Worm (Caenorhabditis elegans) whole organism, early embryonic: ENCODE data around the gene sre-38.

ENCODE experiments used
- B0310.2 ChIP-seq: sonication (generic microtip); optimal IDR thresholded peaks from 2 replicates; lab custom pipeline; 2016; ENCODE audit warnings: mild to moderate bottlenecking, missing genetic modification characterization, missing compliant biosample characterization
- F13C5.2 ChIP-seq: sonication (generic microtip); optimal IDR thresholded peaks from 2 replicates; lab custom pipeline; 2017; ENCODE audit warnings: mild to moderate bottlenecking, missing genetic modification characterization, inconsistent platforms, missing compliant biosample characterization
- aly-1 ChIP-seq: sonication (generic microtip); optimal IDR thresholded peaks from 2 replicates; lab custom pipeline; 2016; ENCODE audit warnings: missing genetic modification characterization, missing compliant biosample characterization
- ama-1 ChIP-seq: fragments of 150-350 bp; optimal IDR thresholded peaks from 2 replicates; lab custom pipeline; 2014
- ceh-13 ChIP-seq: fragments of 200-800 bp; sonication (Bioruptor generic); optimal IDR thresholded peaks from 2 replicates; lab custom pipeline; 2018; ENCODE audit warnings: mild to moderate bottlenecking, missing genetic modification characterization, missing compliant biosample characterization
- ceh-36 ChIP-seq: sonication (generic microtip); optimal IDR thresholded peaks from 2 replicates; lab custom pipeline; 2016; ENCODE audit warnings: missing genetic modification characterization, inconsistent platforms, missing compliant biosample characterization
- ets-7 ChIP-seq: sonication (generic microtip); optimal IDR thresholded peaks from 2 replicates; lab custom pipeline; 2016; ENCODE audit warnings: missing genotype, missing genetic modification characterization, missing compliant biosample characterization
- flt-1 ChIP-seq: fragments of 200-800 bp; sonication (Bioruptor generic); IDR thresholded peaks from 2 replicates; pipeline ENCODE4 v1.3.6; 2022; ENCODE audit warnings: missing genetic modification characterization, missing compliant biosample characterization
- hmbx-1 ChIP-seq: sonication (generic microtip); optimal IDR thresholded peaks from 2 replicates; lab custom pipeline; 2016; ENCODE audit warnings: mild to moderate bottlenecking, missing genetic modification characterization, missing compliant biosample characterization
- hmg-4 ChIP-seq: fragments of 200-800 bp; sonication (Bioruptor generic); optimal IDR thresholded peaks from 2 replicates; lab custom pipeline; 2018; ENCODE audit warnings: mild to moderate bottlenecking, missing genetic modification characterization, missing compliant biosample characterization
- hnd-1 ChIP-seq: sonication (generic microtip); optimal IDR thresholded peaks from 2 replicates; lab custom pipeline; 2016; ENCODE audit warnings: missing genetic modification characterization, missing compliant biosample characterization
- pes-1 ChIP-seq: fragments of 200-800 bp; sonication (Bioruptor generic); IDR thresholded peaks from 2 replicates; pipeline ENCODE4 v1.3.6; 2022; ENCODE audit warnings: missing genetic modification reagents, missing genetic modification characterization, missing compliant biosample characterization
- scrt-1 ChIP-seq: fragments of 200-800 bp; sonication (Bioruptor generic); IDR thresholded peaks from 2 replicates; pipeline ENCODE4 v1.3.6; 2022; ENCODE audit warnings: missing genetic modification characterization, missing compliant biosample characterization
- sea-1 ChIP-seq: fragments of 200-800 bp; sonication (Bioruptor generic); conservative IDR thresholded peaks from 2 replicates; pipeline ENCODE4 v1.3.6; 2022; ENCODE audit warnings: missing genetic modification characterization, missing compliant biosample characterization
- tbx-11 ChIP-seq: fragments of 200-800 bp; sonication (Bioruptor generic); IDR thresholded peaks from 2 replicates; pipeline ENCODE4 v1.3.6; 2022; ENCODE audit warnings: missing genetic modification characterization, missing compliant biosample characterization
- tbx-37 ChIP-seq: fragments of 200-800 bp; sonication (Bioruptor generic); conservative IDR thresholded peaks from 2 replicates; pipeline ENCODE4 v1.3.6; 2022; ENCODE audit warnings: missing genetic modification reagents, missing genetic modification characterization, missing compliant biosample characterization
- tra-4 ChIP-seq: sonication (generic microtip); optimal IDR thresholded peaks from 2 replicates; lab custom pipeline; 2017; ENCODE audit warnings: missing genetic modification characterization, missing compliant biosample characterization

The sre-38 gene

ce11 chrII:12494556-12495131, 37.3 kb downstream of the sre-38 start, which contains the start of gene col-85:
TSS of gene col-85 (minus strand) at chrII:12495095.
- TF ChIP-seq ceh-36 (tag; lab: Kevin White, UChicago) (peak; percentile 94), ets-7 (tag; lab: Kevin White, UChicago) (peak; percentile 93), ama-1 (lab: Kevin White, UChicago) (no peak), ceh-13 (GFP tag; lab: Kevin White, UChicago) (peak; percentile 84), flt-1 (GFP tag; lab: Robert Waterston, UW) (peak; percentile 98), tbx-37 (GFP tag; lab: Robert Waterston, UW) (peak; percentile 98), hnd-1 (tag; lab: Kevin White, UChicago) (peak; percentile 88), hmbx-1 (tag; lab: Kevin White, UChicago) (peak; percentile 79), aly-1 (tag; lab: Kevin White, UChicago) (peak; percentile 90), tbx-11 (GFP tag; lab: Robert Waterston, UW) (peak; percentile 97), pes-1 (GFP tag; lab: Robert Waterston, UW) (peak; percentile 98), scrt-1 (GFP tag; lab: Robert Waterston, UW) (peak; percentile 98), B0310.2 (tag; lab: Kevin White, UChicago) (peak; percentile 91), tra-4 (tag; lab: Kevin White, UChicago) (peak; percentile 85), F13C5.2 (tag; lab: Kevin White, UChicago) (peak; percentile 95), hmg-4 (GFP tag; lab: Kevin White, UChicago) (peak; percentile 92), sea-1 (GFP tag; lab: Robert Waterston, UW) (peak; percentile 95)

DNA sequence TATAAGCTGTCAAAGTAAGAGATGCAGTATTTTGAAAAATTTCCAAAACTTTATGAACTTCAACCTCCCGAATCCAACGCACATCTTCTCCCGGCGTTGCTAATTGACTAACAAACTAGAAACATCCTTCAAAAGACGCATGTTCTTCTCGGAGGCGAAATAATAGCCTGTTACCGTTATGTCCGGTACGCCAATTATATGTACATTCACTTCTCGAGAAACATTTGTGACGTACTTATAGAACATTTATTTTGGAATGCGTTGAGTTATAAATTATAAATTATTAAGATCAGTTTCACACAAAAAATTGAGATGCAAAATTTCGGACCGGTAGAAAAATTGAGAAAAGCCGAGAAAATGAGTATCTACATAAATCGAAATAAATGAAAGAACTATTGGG, 39.6 kb downstream of the sre-38 start, which contains the start of gene T21B4.3:
Gene T21B4.3 (minus strand): TSS at position 101 of the 400 bp plus-strand sequence.
- TF ChIP-seq tbx-11 (GFP tag; lab: Robert Waterston, UW), result no peak
- TF ChIP-seq tra-4 (tag; lab: Kevin White, UChicago), result no peak
- no peak for TF ChIP-seq B0310.2 (tag; lab: Kevin White, UChicago)
- TF ChIP-seq flt-1 (GFP tag; lab: Robert Waterston, UW), result no peak
- no peak for TF ChIP-seq ama-1 (lab: Kevin White, UChicago)
- TF ChIP-seq F13C5.2 (tag; lab: Kevin White, UChicago), result no peak

ce11 chrII:12499969-12500368, 42.6 kb downstream of the sre-38 start:
- TF ChIP-seq tbx-11 (GFP tag; lab: Robert Waterston, UW), result no peak
- no peak for TF ChIP-seq flt-1 (GFP tag; lab: Robert Waterston, UW)
- no peak for TF ChIP-seq tbx-37 (GFP tag; lab: Robert Waterston, UW)
- no peak for TF ChIP-seq scrt-1 (GFP tag; lab: Robert Waterston, UW)
- TF ChIP-seq aly-1 (tag; lab: Kevin White, UChicago), result no peak
- TF ChIP-seq ceh-36 (tag; lab: Kevin White, UChicago), result no peak
- TF ChIP-seq ama-1 (lab: Kevin White, UChicago), result no peak
- TF ChIP-seq ets-7 (tag; lab: Kevin White, UChicago), result no peak
- no peak for TF ChIP-seq ceh-13 (GFP tag; lab: Kevin White, UChicago)
- no peak for TF ChIP-seq hmg-4 (GFP tag; lab: Kevin White, UChicago)
- no peak for TF ChIP-seq hnd-1 (tag; lab: Kevin White, UChicago)
- no peak for TF ChIP-seq sea-1 (GFP tag; lab: Robert Waterston, UW)
- no peak for TF ChIP-seq hmbx-1 (tag; lab: Kevin White, UChicago)
- TF ChIP-seq B0310.2 (tag; lab: Kevin White, UChicago), result no peak
- TF ChIP-seq F13C5.2 (tag; lab: Kevin White, UChicago), result no peak
- no peak for TF ChIP-seq tra-4 (tag; lab: Kevin White, UChicago)
- TF ChIP-seq pes-1 (GFP tag; lab: Robert Waterston, UW), result no peak

DNA sequence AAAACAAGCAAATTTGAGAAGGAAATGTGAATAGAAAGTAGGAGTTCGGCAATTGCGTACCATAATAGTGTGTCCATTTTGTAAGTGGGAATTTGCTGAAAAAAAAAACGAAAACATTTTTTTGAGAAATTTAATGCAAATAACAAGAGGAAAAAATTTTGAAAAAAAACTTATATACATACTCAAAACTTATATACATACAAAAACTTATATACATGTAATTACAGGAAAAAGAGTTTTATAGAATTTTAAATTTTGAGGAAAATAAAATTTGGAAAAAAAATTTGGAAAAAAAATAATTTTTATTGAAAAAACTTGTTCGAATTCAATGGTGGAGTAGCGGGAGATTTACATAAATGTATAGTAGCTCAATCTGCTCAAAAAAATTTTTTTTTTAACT, 45.4 kb downstream of the sre-38 start, which contains the start of gene ador-1:
Gene ador-1 (minus strand): TSS at position 101 of the 400 bp plus-strand sequence.
- TF ChIP-seq hmbx-1 (tag; lab: Kevin White, UChicago), result no peak
- TF ChIP-seq scrt-1 (GFP tag; lab: Robert Waterston, UW), result no peak
- no peak for TF ChIP-seq tbx-37 (GFP tag; lab: Robert Waterston, UW)
- TF ChIP-seq ets-7 (tag; lab: Kevin White, UChicago), result no peak
- TF ChIP-seq ceh-36 (tag; lab: Kevin White, UChicago), result no peak
- no peak for TF ChIP-seq aly-1 (tag; lab: Kevin White, UChicago)
- no peak for TF ChIP-seq B0310.2 (tag; lab: Kevin White, UChicago)
- no peak for TF ChIP-seq sea-1 (GFP tag; lab: Robert Waterston, UW)
- no peak for TF ChIP-seq ama-1 (lab: Kevin White, UChicago)
- TF ChIP-seq ceh-13 (GFP tag; lab: Kevin White, UChicago), result no peak
- TF ChIP-seq pes-1 (GFP tag; lab: Robert Waterston, UW), result no peak
- no peak for TF ChIP-seq hnd-1 (tag; lab: Kevin White, UChicago)
- no peak for TF ChIP-seq F13C5.2 (tag; lab: Kevin White, UChicago)
- no peak for TF ChIP-seq hmg-4 (GFP tag; lab: Kevin White, UChicago)
- no peak for TF ChIP-seq flt-1 (GFP tag; lab: Robert Waterston, UW)
- no peak for TF ChIP-seq tbx-11 (GFP tag; lab: Robert Waterston, UW)

- TF ChIP-seq B0310.2 (tag; lab: Kevin White, UChicago) (no peak), hmg-4 (GFP tag; lab: Kevin White, UChicago) (no peak), tbx-11 (GFP tag; lab: Robert Waterston, UW) (no peak), ceh-13 (GFP tag; lab: Kevin White, UChicago) (no peak), F13C5.2 (tag; lab: Kevin White, UChicago) (no peak), tra-4 (tag; lab: Kevin White, UChicago) (no peak), tbx-37 (GFP tag; lab: Robert Waterston, UW) (no peak), scrt-1 (GFP tag; lab: Robert Waterston, UW) (no peak), flt-1 (GFP tag; lab: Robert Waterston, UW) (no peak), ama-1 (lab: Kevin White, UChicago) (no peak), hmbx-1 (tag; lab: Kevin White, UChicago) (no peak)
These were observed 49.1 kb downstream of the sre-38 start for ce11 chrII:12506511-12506910.

ce11 chrII:12507038-12507437, 49.7 kb downstream of the sre-38 start, which contains the start of gene srh-68:
TSS of gene srh-68 (plus strand) at chrII:12507338.
- TF ChIP-seq hmbx-1 (tag; lab: Kevin White, UChicago), result no peak
- no peak for TF ChIP-seq F13C5.2 (tag; lab: Kevin White, UChicago)
- TF ChIP-seq tra-4 (tag; lab: Kevin White, UChicago), result no peak
- TF ChIP-seq sea-1 (GFP tag; lab: Robert Waterston, UW), result no peak
- no peak for TF ChIP-seq aly-1 (tag; lab: Kevin White, UChicago)
- no peak for TF ChIP-seq hnd-1 (tag; lab: Kevin White, UChicago)
- TF ChIP-seq ceh-36 (tag; lab: Kevin White, UChicago), result no peak
- TF ChIP-seq tbx-37 (GFP tag; lab: Robert Waterston, UW), result no peak
- TF ChIP-seq tbx-11 (GFP tag; lab: Robert Waterston, UW), result no peak
- TF ChIP-seq ama-1 (lab: Kevin White, UChicago), result no peak
- TF ChIP-seq hmg-4 (GFP tag; lab: Kevin White, UChicago), result no peak
- no peak for TF ChIP-seq pes-1 (GFP tag; lab: Robert Waterston, UW)
- TF ChIP-seq ceh-13 (GFP tag; lab: Kevin White, UChicago), result no peak
- no peak for TF ChIP-seq ets-7 (tag; lab: Kevin White, UChicago)
- no peak for TF ChIP-seq scrt-1 (GFP tag; lab: Robert Waterston, UW)
- TF ChIP-seq flt-1 (GFP tag; lab: Robert Waterston, UW), result no peak
- no peak for TF ChIP-seq B0310.2 (tag; lab: Kevin White, UChicago)
